Fruit fly (Drosophila melanogaster) whole organism, embryonic: ENCODE data around the gene Elo68alpha.
A peak's percentile ranks its signal among the peaks of the same experiment; 100 is the strongest.

Experiments
- ATbp ChIP-seq: fragments of 200-800 bp; sonication (Bioruptor generic); optimal IDR thresholded peaks from 2 replicates; lab custom pipeline; 2017; ENCODE audit warnings: missing biosample characterization, mild to moderate bottlenecking, missing genetic modification characterization, missing genetic modification reagents
- Abd-B ChIP-seq: fragments of 200-800 bp; sonication (Bioruptor generic); optimal IDR thresholded peaks from 2 replicates; lab custom pipeline; 2018; ENCODE audit warnings: missing biosample characterization, mild to moderate bottlenecking, missing genetic modification characterization, moderate library complexity
- CG13296 ChIP-seq: fragments of 200-800 bp; sonication (Bioruptor generic); optimal IDR thresholded peaks from 3 replicates; lab custom pipeline; 2018; ENCODE audit warnings: missing biosample characterization, mild to moderate bottlenecking, missing genetic modification characterization
- CG13424 ChIP-seq: fragments of 200-800 bp; sonication (Bioruptor generic); optimal IDR thresholded peaks from 2 replicates; lab custom pipeline; 2019; ENCODE audit warnings: missing biosample characterization, mild to moderate bottlenecking, missing genetic modification characterization, moderate library complexity
- CG13624 ChIP-seq: fragments of 200-800 bp; sonication (Bioruptor generic); optimal IDR thresholded peaks from 2 replicates; lab custom pipeline; 2016; ENCODE audit warnings: missing biosample characterization, missing genetic modification characterization
- CG1529 ChIP-seq: fragments of 200-800 bp; sonication (Bioruptor generic); optimal IDR thresholded peaks from 3 replicates; lab custom pipeline; 2018; ENCODE audit warnings: missing biosample characterization, missing genetic modification characterization
- CG15696 ChIP-seq: fragments of 200-800 bp; sonication (Bioruptor generic); optimal IDR thresholded peaks from 2 replicates; lab custom pipeline; 2019; ENCODE audit warnings: missing biosample characterization, mild to moderate bottlenecking, missing genetic modification characterization, moderate library complexity
- CG17802 ChIP-seq: fragments of 200-800 bp; sonication (Bioruptor generic); optimal IDR thresholded peaks from 2 replicates; lab custom pipeline; 2018; ENCODE audit warnings: missing biosample characterization, mild to moderate bottlenecking, missing genetic modification characterization, moderate library complexity
- CG18619 ChIP-seq: fragments of 200-800 bp; sonication (Bioruptor generic); optimal IDR thresholded peaks from 3 replicates; lab custom pipeline; 2017; ENCODE audit warnings: missing biosample characterization, mild to moderate bottlenecking, missing genetic modification characterization
- CG2120 ChIP-seq: fragments of 200-800 bp; sonication (Bioruptor generic); optimal IDR thresholded peaks from 3 replicates; lab custom pipeline; 2016; ENCODE audit warnings: missing biosample characterization, missing genetic modification characterization
- CG2889 ChIP-seq: fragments of 200-800 bp; sonication (Bioruptor generic); IDR thresholded peaks from 3 replicates; pipeline ENCODE4 v1.3.6; 2022; ENCODE audit warnings: missing biosample characterization, missing genetic modification characterization
- CG32532 ChIP-seq: fragments of 200-800 bp; sonication (Bioruptor generic); IDR thresholded peaks from 2 replicates; pipeline ENCODE4 v1.3.6; 2022; ENCODE audit warnings: missing biosample characterization, missing genetic modification characterization
- CG4730 ChIP-seq: fragments of 200-800 bp; sonication (Bioruptor generic); IDR thresholded peaks from 2 replicates; pipeline ENCODE4 v1.3.6; 2022; ENCODE audit warnings: missing biosample characterization, missing genetic modification characterization
- CG4820 ChIP-seq: fragments of 200-800 bp; sonication (Bioruptor generic); optimal IDR thresholded peaks from 3 replicates; lab custom pipeline; 2016; ENCODE audit warnings: missing biosample characterization, missing genetic modification characterization
- CG5180 ChIP-seq: fragments of 200-800 bp; sonication (Bioruptor generic); optimal IDR thresholded peaks from 3 replicates; lab custom pipeline; 2017; ENCODE audit warnings: missing biosample characterization, missing genetic modification characterization, mild to moderate bottlenecking, moderate library complexity, missing genetic modification reagents
- CG8089 ChIP-seq: fragments of 200-800 bp; sonication (Bioruptor generic); optimal IDR thresholded peaks from 3 replicates; lab custom pipeline; 2016; ENCODE audit warnings: missing biosample characterization, missing genetic modification characterization
- CkIIα-i1 ChIP-seq: fragments of 200-800 bp; sonication (Bioruptor generic); IDR thresholded peaks from 2 replicates; pipeline ENCODE4 v1.3.6; 2022; ENCODE audit warnings: missing biosample characterization, missing genetic modification characterization
- D19A ChIP-seq: fragments of 200-800 bp; optimal IDR thresholded peaks from 3 replicates; lab custom pipeline; 2019; ENCODE audit warnings: missing biosample characterization, mild to moderate bottlenecking, missing genetic modification characterization, moderate library complexity
- Deaf1 ChIP-seq: fragments of 200-800 bp; optimal IDR thresholded peaks from 3 replicates; lab custom pipeline; 2019; ENCODE audit warnings: missing biosample characterization, mild to moderate bottlenecking, missing genetic modification characterization, moderate library complexity
- Dll ChIP-seq: fragments of 200-800 bp; sonication (Bioruptor generic); IDR thresholded peaks from 4 replicates; pipeline ENCODE4 v1.3.6; 2022; ENCODE audit warnings: missing biosample characterization, missing genetic modification characterization; ENCODE audit not compliant: partially characterized antibody
- Doc3 ChIP-seq: fragments of 200-800 bp; sonication (Bioruptor generic); IDR thresholded peaks from 3 replicates; pipeline ENCODE4 v1.3.6; 2022; ENCODE audit warnings: missing biosample characterization, missing genetic modification characterization; ENCODE audit not compliant: partially characterized antibody
- Gsc ChIP-seq: fragments of 200-800 bp; sonication (Bioruptor generic); IDR thresholded peaks from 2 replicates; pipeline ENCODE4 v1.3.6; 2022; ENCODE audit warnings: missing biosample characterization, missing genetic modification characterization
- HHEX ChIP-seq: fragments of 200-800 bp; sonication (Bioruptor generic); optimal IDR thresholded peaks from 3 replicates; lab custom pipeline; 2017; ENCODE audit warnings: missing biosample characterization, mild to moderate bottlenecking, missing genetic modification characterization, missing genetic modification reagents
- Hey ChIP-seq: fragments of 200-800 bp; sonication (Bioruptor generic); optimal IDR thresholded peaks from 3 replicates; lab custom pipeline; 2018; ENCODE audit warnings: missing biosample characterization, mild to moderate bottlenecking, missing genetic modification characterization
- HmgZ ChIP-seq: fragments of 200-800 bp; sonication (Bioruptor generic); optimal IDR thresholded peaks from 2 replicates; lab custom pipeline; 2018; ENCODE audit warnings: missing biosample characterization, mild to moderate bottlenecking, missing genetic modification characterization
- Hmr ChIP-seq: fragments of 200-800 bp; sonication (Bioruptor generic); optimal IDR thresholded peaks from 3 replicates; lab custom pipeline; 2017; ENCODE audit warnings: mild to moderate bottlenecking, missing biosample characterization, missing genetic modification reagents, missing genetic modification characterization
- Hmx ChIP-seq: fragments of 200-800 bp; sonication (Bioruptor generic); optimal IDR thresholded peaks from 2 replicates; lab custom pipeline; 2016; ENCODE audit warnings: missing biosample characterization, missing genetic modification characterization
- Hr39 ChIP-seq: fragments of >200 bp; optimal IDR thresholded peaks from 2 replicates; lab custom pipeline; 2017
- Max ChIP-seq: fragments of 200-800 bp; sonication (Bioruptor generic); optimal IDR thresholded peaks from 2 replicates; lab custom pipeline; 2016; ENCODE audit warnings: missing biosample characterization, mild to moderate bottlenecking, missing genetic modification characterization
- Mes4 ChIP-seq: fragments of 200-800 bp; sonication (Bioruptor generic); optimal IDR thresholded peaks from 2 replicates; lab custom pipeline; 2016; ENCODE audit warnings: missing biosample characterization, missing genetic modification characterization
- NK7.1 ChIP-seq: fragments of 200-800 bp; sonication (Bioruptor generic); optimal IDR thresholded peaks from 3 replicates; lab custom pipeline; 2016; ENCODE audit warnings: missing biosample characterization, missing genetic modification characterization
- Nf-YA ChIP-seq: fragments of 200-800 bp; sonication (Bioruptor generic); IDR thresholded peaks from 2 replicates; pipeline ENCODE4 v1.3.6; 2022; ENCODE audit warnings: missing biosample characterization, missing genetic modification characterization
- Poxn ChIP-seq: fragments of 200-800 bp; sonication (Bioruptor generic); IDR thresholded peaks from 2 replicates; pipeline ENCODE4 v1.3.6; 2022; ENCODE audit warnings: missing biosample characterization, missing genetic modification characterization
- Six4 ChIP-seq: fragments of 200-800 bp; sonication (Bioruptor generic); optimal IDR thresholded peaks from 2 replicates; lab custom pipeline; 2016; ENCODE audit warnings: missing biosample characterization, missing genetic modification characterization
- Stat92E ChIP-seq, 3 experiments: fragments of >200 bp in 2 of 3; fragments of 200-800 bp in 1 of 3; sonication (Bioruptor generic) in 1 of 3; optimal IDR thresholded peaks; 2 replicates each; lab custom pipeline; 2017 to 2019; ENCODE audit warnings: missing biosample characterization in 3 of 3, missing genetic modification characterization in 3 of 3, mild to moderate bottlenecking in 1 of 3, moderate library complexity in 1 of 3
- bowl ChIP-seq: fragments of 200-800 bp; sonication (Bioruptor generic); IDR thresholded peaks from 2 replicates; pipeline ENCODE4 v1.3.6; 2022; ENCODE audit warnings: missing biosample characterization, missing genetic modification characterization
- caup ChIP-seq: fragments of 200-800 bp; sonication (Bioruptor generic); optimal IDR thresholded peaks from 3 replicates; lab custom pipeline; 2017; ENCODE audit warnings: missing biosample characterization, mild to moderate bottlenecking, missing genetic modification characterization, moderate library complexity; ENCODE audit not compliant: severe bottlenecking
- crp ChIP-seq, 2 experiments: fragments of 200-800 bp; sonication (Bioruptor generic); optimal IDR thresholded peaks; 2 replicates in 1 of 2; 3 replicates in 1 of 2; lab custom pipeline; 2017; ENCODE audit warnings: missing biosample characterization in 2 of 2, missing genetic modification characterization in 2 of 2, mild to moderate bottlenecking in 1 of 2, moderate library complexity in 1 of 2
- exex ChIP-seq: fragments of 200-800 bp; sonication (Bioruptor generic); optimal IDR thresholded peaks from 4 replicates; lab custom pipeline; 2018; ENCODE audit warnings: missing biosample characterization, mild to moderate bottlenecking, missing genetic modification characterization, moderate library complexity
- fd64A ChIP-seq: fragments of 200-800 bp; sonication (Bioruptor generic); optimal IDR thresholded peaks from 3 replicates; lab custom pipeline; 2018; ENCODE audit warnings: missing biosample characterization, mild to moderate bottlenecking, missing genetic modification characterization
- hb ChIP-seq: fragments of 200-800 bp; sonication (Bioruptor generic); IDR thresholded peaks from 3 replicates; pipeline ENCODE4 v1.3.6; 2022; ENCODE audit warnings: missing biosample characterization, missing genetic modification characterization; ENCODE audit not compliant: partially characterized antibody
- hth ChIP-seq: fragments of >200 bp; optimal IDR thresholded peaks from 2 replicates; lab custom pipeline; 2017; ENCODE audit warnings: inconsistent platforms
- ken ChIP-seq: fragments of 200-800 bp; sonication (Bioruptor generic); IDR thresholded peaks from 3 replicates; pipeline ENCODE4 v1.3.6; 2022; ENCODE audit warnings: missing biosample characterization, missing genetic modification characterization
- pros ChIP-seq: fragments of 200-800 bp; sonication (Bioruptor generic); optimal IDR thresholded peaks from 3 replicates; lab custom pipeline; 2019; ENCODE audit warnings: missing biosample characterization, mild to moderate bottlenecking, missing genetic modification characterization, moderate library complexity
- run ChIP-seq: fragments of 200-800 bp; sonication (Bioruptor generic); optimal IDR thresholded peaks from 3 replicates; lab custom pipeline; 2018; ENCODE audit warnings: missing biosample characterization, mild to moderate bottlenecking, missing genetic modification characterization
- sqz ChIP-seq: fragments of 200-800 bp; sonication (Bioruptor generic); optimal IDR thresholded peaks from 3 replicates; lab custom pipeline; 2018; ENCODE audit warnings: missing biosample characterization, mild to moderate bottlenecking, missing genetic modification characterization
- tna ChIP-seq: fragments of 200-800 bp; sonication (Bioruptor generic); IDR thresholded peaks from 2 replicates; pipeline ENCODE4 v1.3.6; 2022; ENCODE audit warnings: missing biosample characterization, missing genetic modification characterization; ENCODE audit not compliant: partially characterized antibody
- ttk ChIP-seq: fragments of 200-800 bp; sonication (Bioruptor generic); IDR thresholded peaks from 2 replicates; pipeline ENCODE4 v2.1.2; 2022; ENCODE audit warnings: missing biosample characterization, missing genetic modification characterization
- vfl ChIP-seq: fragments of 200-800 bp; sonication (Bioruptor generic); optimal IDR thresholded peaks from 2 replicates; lab custom pipeline; 2016; ENCODE audit warnings: missing biosample characterization, missing genetic modification characterization
- yki ChIP-seq: fragments of >200 bp; optimal IDR thresholded peaks from 3 replicates; lab custom pipeline; 2018
- zfh2 ChIP-seq: fragments of 200-800 bp; sonication (Bioruptor generic); optimal IDR thresholded peaks from 2 replicates; lab custom pipeline; 2016; ENCODE audit warnings: missing biosample characterization, missing genetic modification characterization

Elo68alpha gene

dm6 chr3L:11093046-11093520 lies 9.7 kb downstream of the Elo68alpha start, which contains the start of gene JIL-1 (continued):
- TF ChIP-seq vfl (GFP tag; lab: Kevin White, UChicago) (peak; percentile 64), crp (GFP tag; optimal IDR thresholded peaks at IDR 0.05; lab: Kevin White, UChicago) (peak in 1 of 2 experiments; percentile 64), CG8089 (GFP tag; lab: Kevin White, UChicago) (no peak), NK7.1 (GFP tag; lab: Kevin White, UChicago) (no peak), CG2889 (GFP tag; lab: Robert Waterston, UW) (peak; percentile 63), CG4730 (GFP tag; lab: Robert Waterston, UW) (peak; percentile 50), ATbp (GFP tag; lab: Kevin White, UChicago) (no peak), caup (GFP tag; lab: Kevin White, UChicago) (peak; percentile 29), Hmr (GFP tag; lab: Kevin White, UChicago) (peak; percentile 77), Deaf1 (tag; lab: Kevin White, UChicago) (peak; percentile 6), zfh2 (GFP tag; lab: Kevin White, UChicago) (peak; percentile 71), CkIIα-i1 (GFP tag; lab: Robert Waterston, UW) (no peak), Hr39 (lab: Kevin White, UChicago) (no peak), Hey (tag; lab: Kevin White, UChicago) (no peak), CG17802 (tag; lab: Kevin White, UChicago) (peak; percentile 36), tna (GFP tag; lab: Robert Waterston, UW) (peak; percentile 73), CG13296 (GFP tag; lab: Kevin White, UChicago) (peak; percentile 47), CG5180 (GFP tag; lab: Kevin White, UChicago) (no peak), CG4820 (peak; percentile 52), Poxn (GFP tag; lab: Robert Waterston, UW) (no peak), ttk (GFP tag; lab: Robert Waterston, UW) (peak; percentile 37; the same call in 1 of the 2 replicates), CG18619 (GFP tag; lab: Kevin White, UChicago) (peak; percentile 41), Max (GFP tag; lab: Kevin White, UChicago) (peak; percentile 67), HHEX (GFP tag; lab: Kevin White, UChicago) (peak; percentile 20), HmgZ (tag; lab: Kevin White, UChicago) (peak; percentile 49), ken (peak; percentile 81), pros (GFP tag; lab: Kevin White, UChicago) (no peak), sqz (GFP tag; lab: Kevin White, UChicago) (peak; percentile 13), fd64A (GFP tag; lab: Kevin White, UChicago) (no peak), Abd-B (GFP tag; lab: Kevin White, UChicago) (peak; percentile 26), Doc3 (GFP tag; lab: Robert Waterston, UW) (peak; percentile 69), run (tag; lab: Kevin White, UChicago) (no peak), Six4 (GFP tag; lab: Kevin White, UChicago) (no peak), CG15696 (peak; percentile 18), hth (no peak), CG13624 (GFP tag; lab: Kevin White, UChicago) (peak; percentile 46), Mes4 (no peak), Hmx (no peak), bowl (no peak; the same call in 1 of the 2 replicates), CG13424 (peak; percentile 35), CG1529 (GFP tag; lab: Kevin White, UChicago) (peak; percentile 11), hb (GFP tag; lab: Robert Waterston, UW) (peak; percentile 77), Dll (GFP tag; lab: Robert Waterston, UW) (peak; percentile 85), D19A (tag; lab: Kevin White, UChicago) (no peak), yki (lab: Kevin White, UChicago) (no peak), CG2120 (peak; percentile 85), Gsc (no peak), CG32532 (peak; percentile 88), Nf-YA (GFP tag; lab: Robert Waterston, UW) (peak; percentile 9; the same call in 1 of the 2 replicates), Stat92E (GFP tag; optimal IDR thresholded peaks at IDR 0.05; lab: Kevin White, UChicago) (peak in 1 of 3 experiments; percentile 43), exex (tag; lab: Kevin White, UChicago) (no peak)
